Fruit fly (Drosophila melanogaster): ENCODE results near the gene mesh.

The mesh gene

dm6 chr3R:31222890-31223569 is 27.5 kb upstream of the mesh start (continued):
- no peak for TF ChIP-seq CG12155 (GFP tag; optimal IDR thresholded peaks at IDR 0.05)
- no peak for TF ChIP-seq CG16813 (GFP tag; IDR thresholded peaks at IDR 0.05; ENCODE audit: partially characterized antibody)
- no peak for TF ChIP-seq shn (GFP tag; optimal IDR thresholded peaks at IDR 0.05)
- no peak for TF ChIP-seq NfI (GFP tag; optimal IDR thresholded peaks at IDR 0.05)
- no peak for TF ChIP-seq Hr3 (GFP tag; optimal IDR thresholded peaks at IDR 0.05)
- TF ChIP-seq CG4730 (GFP tag; IDR thresholded peaks at IDR 0.05): no peak
- no peak for TF ChIP-seq dmrt11E (tag; optimal IDR thresholded peaks at IDR 0.05)
- TF ChIP-seq scrt (GFP tag; optimal IDR thresholded peaks at IDR 0.05): peak; percentile 89
- TF ChIP-seq Stat92E (GFP tag; optimal IDR thresholded peaks at IDR 0.05): no peak
- no peak for TF ChIP-seq CG30403 (GFP tag; optimal IDR thresholded peaks at IDR 0.05)
- no peak for TF ChIP-seq CG15514 (GFP tag; optimal IDR thresholded peaks at IDR 0.05)
- peak; percentile 93 for TF ChIP-seq CG13894 (tag; optimal IDR thresholded peaks at IDR 0.05)
- no peak for TF ChIP-seq onecut (GFP tag; IDR thresholded peaks at IDR 0.05)
- TF ChIP-seq Nf-YB (GFP tag; optimal IDR thresholded peaks at IDR 0.05): no peak
- TF ChIP-seq Aef1 (GFP tag; IDR thresholded peaks at IDR 0.05): no peak
- no peak for TF ChIP-seq Nf-YC (tag; optimal IDR thresholded peaks at IDR 0.05)
- TF ChIP-seq CG17829 (tag; optimal IDR thresholded peaks at IDR 0.05): no peak
- TF ChIP-seq pros (GFP tag; optimal IDR thresholded peaks at IDR 0.05): no peak
- no peak for TF ChIP-seq CG9876 (GFP tag; optimal IDR thresholded peaks at IDR 0.05)
- TF ChIP-seq lilli (GFP tag; optimal IDR thresholded peaks at IDR 0.05): no peak
- no peak for TF ChIP-seq CG10321 (GFP tag; IDR thresholded peaks at IDR 0.05)
- TF ChIP-seq CG14710 (tag; optimal IDR thresholded peaks at IDR 0.05): no peak
- peak; percentile 98 for TF ChIP-seq abd-A (tag; optimal IDR thresholded peaks at IDR 0.05)
- no peak for TF ChIP-seq repo (GFP tag; optimal IDR thresholded peaks at IDR 0.05)
- TF ChIP-seq CG9817 (tag; optimal IDR thresholded peaks at IDR 0.05): no peak
- TF ChIP-seq stwl (tag; optimal IDR thresholded peaks at IDR 0.05): no peak
- no peak for TF ChIP-seq Mad (GFP tag; optimal IDR thresholded peaks at IDR 0.05)
- TF ChIP-seq yki (optimal IDR thresholded peaks at IDR 0.05): no peak
- TF ChIP-seq hbn (GFP tag; IDR thresholded peaks at IDR 0.05; ENCODE audit: partially characterized antibody): no peak
- TF ChIP-seq ATbp (GFP tag; optimal IDR thresholded peaks at IDR 0.05): no peak
- peak; percentile 57; the same call in 1 of the 2 replicates for TF ChIP-seq Rfx (GFP tag; IDR thresholded peaks at IDR 0.05)
- no peak for TF ChIP-seq sim (GFP tag; IDR thresholded peaks at IDR 0.05)
- TF ChIP-seq CG7745 (tag; optimal IDR thresholded peaks at IDR 0.05): no peak
- no peak for TF ChIP-seq gsb-n (tag; optimal IDR thresholded peaks at IDR 0.05)
- TF ChIP-seq amos (GFP tag; IDR thresholded peaks at IDR 0.05; ENCODE audit: partially characterized antibody): peak; percentile 21; the same call in 1 of the 2 replicates
- no peak for TF ChIP-seq Oaz (GFP tag; IDR thresholded peaks at IDR 0.05)
- TF ChIP-seq CG11560 (tag; IDR thresholded peaks at IDR 0.05): no peak
- peak; percentile 26 for TF ChIP-seq CG8281 (tag; optimal IDR thresholded peaks at IDR 0.05)
- no peak for TF ChIP-seq ci (GFP tag; IDR thresholded peaks at IDR 0.05)

dm6 chr3R:31222125-31222889 is 26.7 kb upstream of the mesh start:
- TF ChIP-seq sens (GFP tag) (peak; percentile 97), CG1832 (GFP tag; optimal IDR thresholded peaks at IDR 0.05) (no peak), al (GFP tag; IDR thresholded peaks at IDR 0.05) (no peak), ato (GFP tag; IDR thresholded peaks at IDR 0.05; ENCODE audit: partially characterized antibody) (no peak), CG6254 (GFP tag; optimal IDR thresholded peaks at IDR 0.05) (peak; percentile 79), CG11723 (GFP tag; optimal IDR thresholded peaks at IDR 0.05) (peak; percentile 61), CG32767 (GFP tag; IDR thresholded peaks at IDR 0.05) (no peak), Mrtf (GFP tag; IDR thresholded peaks at IDR 0.05) (no peak), eve (GFP tag; optimal IDR thresholded peaks at IDR 0.05) (peak in 1 of 2 experiments; percentile 26), gcm2 (GFP tag; optimal IDR thresholded peaks at IDR 0.05) (peak; percentile 29), CG6175 (GFP tag; IDR thresholded peaks at IDR 0.05) (no peak), CG18011 (GFP tag; optimal IDR thresholded peaks at IDR 0.05) (peak; percentile 63)
